Worm (Caenorhabditis elegans) whole organism, young adult: Measurements from ENCODE around the gene fkh-9.

Experiments
- Y53G8AR.9 ChIP-seq: fragments of 200-800 bp; sonication (Bioruptor generic); conservative IDR thresholded peaks from 2 replicates; pipeline ENCODE4 v1.3.6; 2022; ENCODE audit warnings: missing genetic modification reagents, missing genetic modification characterization, missing compliant biosample characterization
- Y67H2A.10 ChIP-seq: fragments of 200-800 bp; sonication (Bioruptor generic); conservative IDR thresholded peaks from 2 replicates; pipeline ENCODE4 v1.3.6; 2022; ENCODE audit warnings: missing genetic modification reagents, missing genetic modification characterization, missing compliant biosample characterization
- die-1 ChIP-seq: sonication (generic microtip); optimal IDR thresholded peaks from 2 replicates; lab custom pipeline; 2016; ENCODE audit warnings: missing genotype, mild to moderate bottlenecking, missing genetic modification characterization, missing compliant biosample characterization
- let-526 ChIP-seq: fragments of 200-800 bp; sonication (Bioruptor generic); IDR thresholded peaks from 2 replicates; pipeline ENCODE4 v1.3.6; 2022; ENCODE audit warnings: missing genetic modification reagents, missing genetic modification characterization, missing compliant biosample characterization
- lin-40 ChIP-seq: sonication (generic microtip); optimal IDR thresholded peaks from 2 replicates; lab custom pipeline; 2016; ENCODE audit warnings: missing genetic modification characterization, mild to moderate bottlenecking, missing compliant biosample characterization, missing genotype, missing genetic modification reagents
- nfya-1 ChIP-seq: sonication (generic microtip); optimal IDR thresholded peaks from 2 replicates; lab custom pipeline; 2017; ENCODE audit warnings: antibody characterized with exemption, missing compliant biosample characterization, missing genetic modification characterization, borderline replicate concordance; ENCODE audit not compliant: insufficient read depth
- pha-4 ChIP-seq: fragments of 150-350 bp; sonication (generic microtip); optimal IDR thresholded peaks from 2 replicates; lab custom pipeline; 2014; ENCODE audit warnings: missing biosample characterization, missing genetic modification reagents, missing genetic modification characterization
- ztf-22 ChIP-seq: fragments of 200-800 bp; sonication (Bioruptor generic); optimal IDR thresholded peaks from 2 replicates; lab custom pipeline; 2018; ENCODE audit warnings: mild to moderate bottlenecking, missing genetic modification characterization, moderate library complexity, missing compliant biosample characterization

- no peak for TF ChIP-seq ztf-22
- no peak for TF ChIP-seq nfya-1 (tag; lab: Kevin White, UChicago)
- TF ChIP-seq Y53G8AR.9 (GFP tag; lab: Robert Waterston, UW): no peak
- no peak for TF ChIP-seq die-1
- no peak for TF ChIP-seq Y67H2A.10
- no peak for TF ChIP-seq let-526
- no peak for TF ChIP-seq lin-40 (tag; lab: Kevin White, UChicago)
- no peak for TF ChIP-seq pha-4
Measured at ce11 chrX:3797882-3798281, 28.9 kb downstream of the fkh-9 start, which contains the start of gene abu-10.
